Worm (Caenorhabditis elegans) whole organism, young adult: ENCODE data around the gene pfn-3.

ENCODE experiments used
- B0019.2 ChIP-seq: fragments of 200-800 bp; sonication (Bioruptor generic); conservative IDR thresholded peaks from 2 replicates; pipeline ENCODE4 v1.3.6; 2022; ENCODE audit warnings: missing genetic modification reagents, missing genetic modification characterization, missing compliant biosample characterization
- C17E4.6 ChIP-seq: fragments of 200-800 bp; sonication (Bioruptor generic); IDR thresholded peaks from 2 replicates; pipeline ENCODE4 v1.3.6; 2022; ENCODE audit warnings: missing genetic modification reagents, missing genetic modification characterization, missing compliant biosample characterization
- D2030.7 ChIP-seq: fragments of 200-800 bp; sonication (Bioruptor generic); IDR thresholded peaks from 2 replicates; pipeline ENCODE4 v1.3.6; 2022; ENCODE audit warnings: missing genetic modification reagents, missing genetic modification characterization, missing compliant biosample characterization
- F23B12.7 ChIP-seq: sonication (generic microtip); optimal IDR thresholded peaks from 2 replicates; lab custom pipeline; 2017; ENCODE audit warnings: missing genetic modification characterization, mild to moderate bottlenecking, missing compliant biosample characterization, antibody characterized with exemption, moderate library complexity; ENCODE audit not compliant: insufficient read depth
- F33H1.4 ChIP-seq: fragments of 200-800 bp; sonication (Bioruptor generic); IDR thresholded peaks from 2 replicates; pipeline ENCODE4 v1.3.6; 2022; ENCODE audit warnings: missing genetic modification reagents, missing genetic modification characterization, missing compliant biosample characterization
- F52B5.7 ChIP-seq: sonication (generic microtip); optimal IDR thresholded peaks from 2 replicates; lab custom pipeline; 2016; ENCODE audit warnings: mild to moderate bottlenecking, missing genetic modification characterization, missing compliant biosample characterization
- Y53F4B.3 ChIP-seq: fragments of 200-800 bp; sonication (Bioruptor generic); IDR thresholded peaks from 2 replicates; pipeline ENCODE4 v1.3.6; 2022; ENCODE audit warnings: missing genetic modification reagents, missing genetic modification characterization, missing compliant biosample characterization
- Y53G8AR.9 ChIP-seq: fragments of 200-800 bp; sonication (Bioruptor generic); conservative IDR thresholded peaks from 2 replicates; pipeline ENCODE4 v1.3.6; 2022; ENCODE audit warnings: missing genetic modification reagents, missing genetic modification characterization, missing compliant biosample characterization
- Y79H2A.3 ChIP-seq: fragments of 200-800 bp; sonication (Bioruptor generic); conservative IDR thresholded peaks from 2 replicates; pipeline ENCODE4 v1.3.6; 2022; ENCODE audit warnings: missing genetic modification reagents, missing genetic modification characterization, missing compliant biosample characterization
- aptf-2 ChIP-seq: fragments of 200-800 bp; sonication (Bioruptor generic); conservative IDR thresholded peaks from 2 replicates; pipeline ENCODE4 v1.3.6; 2022; ENCODE audit warnings: missing genetic modification reagents, missing genetic modification characterization, missing compliant biosample characterization
- atf-7 ChIP-seq: sonication (generic microtip); optimal IDR thresholded peaks from 2 replicates; lab custom pipeline; 2017; ENCODE audit warnings: mild to moderate bottlenecking, missing genetic modification characterization, missing compliant biosample characterization
- athp-1 ChIP-seq: sonication (generic microtip); optimal IDR thresholded peaks from 2 replicates; lab custom pipeline; 2017; ENCODE audit warnings: mild to moderate bottlenecking, missing genetic modification characterization, missing compliant biosample characterization
- bed-1 ChIP-seq: fragments of 200-800 bp; sonication (Bioruptor generic); IDR thresholded peaks from 2 replicates; pipeline ENCODE4 v1.3.6; 2022; ENCODE audit warnings: missing genetic modification reagents, missing genetic modification characterization, missing compliant biosample characterization
- ccch-3 ChIP-seq: fragments of 200-800 bp; sonication (Bioruptor generic); optimal IDR thresholded peaks from 2 replicates; lab custom pipeline; 2018; ENCODE audit warnings: mild to moderate bottlenecking, missing genetic modification characterization, missing compliant biosample characterization
- cebp-2 ChIP-seq: fragments of 200-800 bp; sonication (Bioruptor generic); IDR thresholded peaks from 2 replicates; pipeline ENCODE4 v1.3.6; 2022; ENCODE audit warnings: missing genetic modification characterization, missing compliant biosample characterization
- ceh-100 ChIP-seq: fragments of 200-800 bp; sonication (Bioruptor generic); IDR thresholded peaks from 2 replicates; pipeline ENCODE4 v1.3.6; 2022; ENCODE audit warnings: missing genetic modification reagents, missing genetic modification characterization, missing compliant biosample characterization
- ceh-40 ChIP-seq: fragments of 200-800 bp; sonication (Bioruptor generic); IDR thresholded peaks from 2 replicates; pipeline ENCODE4 v1.3.6; 2022; ENCODE audit warnings: missing genetic modification characterization, missing compliant biosample characterization
- ceh-91 ChIP-seq: fragments of 200-800 bp; sonication (Bioruptor generic); IDR thresholded peaks from 2 replicates; pipeline ENCODE4 v1.3.6; 2022; ENCODE audit warnings: missing genetic modification reagents, missing genetic modification characterization, missing compliant biosample characterization
- chd-7 ChIP-seq: sonication (generic microtip); optimal IDR thresholded peaks from 2 replicates; lab custom pipeline; 2016; ENCODE audit warnings: mild to moderate bottlenecking, missing genetic modification characterization, moderate library complexity, missing compliant biosample characterization
- dpl-1 ChIP-seq: fragments of 150-350 bp; optimal IDR thresholded peaks from 2 replicates; lab custom pipeline; 2014; ENCODE audit warnings: missing biosample characterization, missing genetic modification reagents, missing genetic modification characterization
- egrh-3 ChIP-seq: fragments of 200-800 bp; sonication (Bioruptor generic); IDR thresholded peaks from 2 replicates; pipeline ENCODE4 v1.3.6; 2022; ENCODE audit warnings: missing genetic modification reagents, missing genetic modification characterization, missing compliant biosample characterization
- fkh-3 ChIP-seq: sonication (generic microtip); optimal IDR thresholded peaks from 2 replicates; lab custom pipeline; 2016; ENCODE audit warnings: mild to moderate bottlenecking, missing genetic modification characterization, missing compliant biosample characterization
- hlh-12 ChIP-seq: sonication (generic microtip); optimal IDR thresholded peaks from 2 replicates; lab custom pipeline; 2016; ENCODE audit warnings: missing genetic modification characterization, missing compliant biosample characterization
- hmg-1.2 ChIP-seq: fragments of 200-800 bp; sonication (Bioruptor generic); IDR thresholded peaks from 2 replicates; pipeline ENCODE4 v1.3.6; 2022; ENCODE audit warnings: missing genetic modification reagents, missing genetic modification characterization, missing compliant biosample characterization
- hrde-1 ChIP-seq: sonication (generic microtip); optimal IDR thresholded peaks from 2 replicates; lab custom pipeline; 2016; ENCODE audit warnings: missing genetic modification characterization, mild to moderate bottlenecking, missing compliant biosample characterization, moderate library complexity, missing genotype, missing genetic modification reagents, borderline replicate concordance
- hsf-1 ChIP-seq: fragments of 200-800 bp; sonication (Bioruptor generic); IDR thresholded peaks from 2 replicates; pipeline ENCODE4 v1.3.6; 2022; ENCODE audit warnings: missing genetic modification reagents, missing genetic modification characterization, missing compliant biosample characterization
- let-526 ChIP-seq: fragments of 200-800 bp; sonication (Bioruptor generic); IDR thresholded peaks from 2 replicates; pipeline ENCODE4 v1.3.6; 2022; ENCODE audit warnings: missing genetic modification reagents, missing genetic modification characterization, missing compliant biosample characterization
- let-607 ChIP-seq, 2 experiments: fragments of 200-800 bp in 1 of 2; sonication (Bioruptor generic) in 1 of 2; sonication (generic microtip) in 1 of 2; optimal IDR thresholded peaks; 2 replicates each; lab custom pipeline; 2016 to 2018; ENCODE audit warnings: mild to moderate bottlenecking in 2 of 2, missing compliant biosample characterization in 2 of 2, missing genetic modification characterization in 2 of 2, moderate library complexity in 2 of 2, missing genotype in 1 of 2
- lin-35 ChIP-seq, 3 experiments: fragments of 150-350 bp in 2 of 3; sonication (generic microtip) in 1 of 3; optimal IDR thresholded peaks; 2 replicates each; lab custom pipeline; 2014 to 2018; ENCODE audit warnings: missing biosample characterization in 3 of 3, missing genetic modification characterization in 3 of 3, missing genetic modification reagents in 3 of 3
- lin-40 ChIP-seq: sonication (generic microtip); optimal IDR thresholded peaks from 2 replicates; lab custom pipeline; 2016; ENCODE audit warnings: missing genetic modification characterization, mild to moderate bottlenecking, missing compliant biosample characterization, missing genotype, missing genetic modification reagents
- lin-54 ChIP-seq: fragments of 200-800 bp; sonication (Bioruptor generic); optimal IDR thresholded peaks from 2 replicates; lab custom pipeline; 2018; ENCODE audit warnings: mild to moderate bottlenecking, missing genetic modification characterization, missing compliant biosample characterization
- madf-10 ChIP-seq: sonication (generic microtip); optimal IDR thresholded peaks from 2 replicates; lab custom pipeline; 2016; ENCODE audit warnings: mild to moderate bottlenecking, missing genetic modification characterization, missing compliant biosample characterization
- madf-6 ChIP-seq: fragments of 200-800 bp; sonication (Bioruptor generic); IDR thresholded peaks from 2 replicates; pipeline ENCODE4 v1.3.6; 2022; ENCODE audit warnings: missing genetic modification reagents, missing genetic modification characterization, missing compliant biosample characterization
- mcd-1 ChIP-seq: fragments of 200-800 bp; sonication (Bioruptor generic); IDR thresholded peaks from 2 replicates; pipeline ENCODE4 v1.3.6; 2022; ENCODE audit warnings: missing genetic modification reagents, missing genetic modification characterization, missing compliant biosample characterization
- mes-4 ChIP-seq: sonication (generic microtip); optimal IDR thresholded peaks from 2 replicates; lab custom pipeline; 2016; ENCODE audit warnings: missing genotype, missing genetic modification characterization, missing compliant biosample characterization
- nhr-120 ChIP-seq: fragments of 200-800 bp; sonication (Bioruptor generic); IDR thresholded peaks from 2 replicates; pipeline ENCODE4 v1.3.6; 2022; ENCODE audit warnings: missing genetic modification characterization, missing compliant biosample characterization
- pbrm-1 ChIP-seq: fragments of 200-800 bp; sonication (Bioruptor generic); IDR thresholded peaks from 2 replicates; pipeline ENCODE4 v1.3.6; 2022; ENCODE audit warnings: missing genetic modification reagents, missing genetic modification characterization, missing compliant biosample characterization
- rcor-1 ChIP-seq: fragments of 200-800 bp; sonication (Bioruptor generic); IDR thresholded peaks from 2 replicates; pipeline ENCODE4 v1.3.6; 2022; ENCODE audit warnings: missing genetic modification reagents, missing genetic modification characterization, missing compliant biosample characterization
- rec-8 ChIP-seq, 2 experiments: sonication (generic microtip); optimal IDR thresholded peaks; 2 replicates each; lab custom pipeline; 2016; ENCODE audit warnings: mild to moderate bottlenecking in 2 of 2, missing genetic modification characterization in 2 of 2, missing genetic modification reagents in 2 of 2, missing genotype in 2 of 2, missing biosample characterization in 1 of 2, missing compliant biosample characterization in 1 of 2, moderate library complexity in 1 of 2
- repo-1 ChIP-seq: sonication (generic microtip); optimal IDR thresholded peaks from 2 replicates; lab custom pipeline; 2017; ENCODE audit warnings: mild to moderate bottlenecking, missing genetic modification characterization, missing compliant biosample characterization
- sdz-38 ChIP-seq: sonication (generic microtip); optimal IDR thresholded peaks from 2 replicates; lab custom pipeline; 2016; ENCODE audit warnings: missing genotype, missing genetic modification characterization, missing compliant biosample characterization
- snpc-3.4 ChIP-seq: sonication (generic microtip); optimal IDR thresholded peaks from 2 replicates; lab custom pipeline; 2017; ENCODE audit warnings: missing genetic modification characterization, mild to moderate bottlenecking, missing compliant biosample characterization, antibody characterized with exemption, moderate library complexity, missing genotype, missing genetic modification reagents
- snpc-4 ChIP-seq, 5 experiments: fragments of 150-350 bp in 1 of 5; sonication (generic microtip) in 4 of 5; optimal IDR thresholded peaks; 2 replicates each; lab custom pipeline; 2014 to 2018; ENCODE audit warnings: missing genetic modification characterization in 5 of 5, missing biosample characterization in 3 of 5, antibody characterized with exemption in 2 of 5, mild to moderate bottlenecking in 2 of 5, missing compliant biosample characterization in 2 of 5, missing genotype in 2 of 5, moderate library complexity in 2 of 5, missing genetic modification reagents in 1 of 5
- zfh-2 ChIP-seq: fragments of 200-800 bp; sonication (Bioruptor generic); conservative IDR thresholded peaks from 2 replicates; pipeline ENCODE4 v1.3.6; 2022; ENCODE audit warnings: missing genetic modification reagents, missing genetic modification characterization, missing compliant biosample characterization
- ztf-22 ChIP-seq: fragments of 200-800 bp; sonication (Bioruptor generic); optimal IDR thresholded peaks from 2 replicates; lab custom pipeline; 2018; ENCODE audit warnings: mild to moderate bottlenecking, missing genetic modification characterization, moderate library complexity, missing compliant biosample characterization
- ztf-28 ChIP-seq: fragments of 200-800 bp; sonication (Bioruptor generic); IDR thresholded peaks from 2 replicates; pipeline ENCODE4 v1.3.6; 2022; ENCODE audit warnings: missing genetic modification reagents, missing genetic modification characterization, missing compliant biosample characterization

pfn-3 gene

DNA sequence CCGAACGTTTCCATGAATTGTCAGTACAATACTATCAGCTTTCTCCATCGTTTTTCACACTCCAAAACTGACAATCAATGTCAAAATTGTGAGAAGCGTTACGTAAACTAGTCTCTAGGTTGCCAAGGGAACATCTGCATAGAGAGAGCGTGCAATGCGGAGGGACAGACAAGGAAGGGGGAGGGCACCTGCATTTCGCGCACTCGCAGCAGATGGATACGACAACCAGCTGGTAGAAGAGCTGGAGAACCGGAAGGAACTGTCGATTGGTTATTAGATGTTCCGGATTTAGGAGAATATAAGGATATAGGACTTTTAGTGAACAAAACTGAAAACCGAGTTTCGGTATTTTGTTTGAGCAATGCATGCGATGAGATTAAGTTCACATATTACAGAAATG is 11.5 kb downstream of the pfn-3 start, which contains the start of gene mksr-1:
mksr-1 (minus strand) TSS at position 144 of the 400 bp plus-strand sequence.
- TF ChIP-seq zfh-2 = 0 out of 2 replicates have a peak, but pooled peaks have one; percentile 12
- TF ChIP-seq let-607 (tag; optimal IDR thresholded peaks at IDR 0.05; lab: Kevin White, UChicago) = no peak
- 0 out of 2 replicates have a peak, but pooled peaks have one; percentile 16 for TF ChIP-seq egrh-3 (GFP tag; lab: Robert Waterston, UW)

DNA sequence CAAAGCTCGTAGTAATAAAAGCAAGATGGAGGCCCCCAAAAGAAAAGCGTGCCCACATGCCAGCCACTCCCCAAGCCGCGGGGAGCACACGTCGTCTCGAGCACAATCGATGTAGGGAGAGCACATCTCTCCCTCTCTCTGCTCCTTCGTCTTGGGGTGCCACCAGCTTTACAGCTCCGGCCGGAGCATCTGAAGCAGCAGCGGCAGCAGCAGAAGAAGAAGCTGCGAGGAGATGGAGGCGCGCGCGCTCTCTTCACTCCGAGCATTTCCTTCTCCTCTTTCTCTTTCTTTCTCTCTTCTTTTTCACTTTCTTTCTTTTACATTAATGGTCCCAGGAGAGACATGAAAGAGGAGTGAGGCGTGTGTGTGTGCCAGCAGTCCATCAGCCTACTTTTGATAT is 16.4 kb downstream of the pfn-3 start:
- TF ChIP-seq hsf-1 (GFP tag; lab: Robert Waterston, UW) (no peak), chd-7 (tag; lab: Kevin White, UChicago) (peak; percentile 63), repo-1 (tag; lab: Kevin White, UChicago) (no peak), ccch-3 (no peak), athp-1 (no peak), F52B5.7 (tag; lab: Kevin White, UChicago) (no peak), Y53G8AR.9 (no peak), fkh-3 (tag; lab: Kevin White, UChicago) (no peak), F33H1.4 (GFP tag; lab: Robert Waterston, UW) (no peak), B0019.2 (GFP tag; lab: Robert Waterston, UW) (no peak), ceh-91 (GFP tag; lab: Robert Waterston, UW) (no peak), snpc-3.4 (tag; lab: Kevin White, UChicago) (no peak), ztf-28 (no peak), cebp-2 (GFP tag; lab: Robert Waterston, UW) (no peak), mcd-1 (peak; percentile 52), C17E4.6 (GFP tag; lab: Robert Waterston, UW) (no peak), snpc-4 (GFP tag; optimal IDR thresholded peaks at IDR 0.05; lab: Kevin White, UChicago) (no peak), snpc-4 (tag; optimal IDR thresholded peaks at IDR 0.05; lab: Kevin White, UChicago) (no peak), madf-6 (no peak), madf-10 (tag; lab: Kevin White, UChicago) (no peak), ztf-22 (GFP tag; lab: Kevin White, UChicago) (no peak), nhr-120 (GFP tag; lab: Robert Waterston, UW) (no peak), let-526 (GFP tag; lab: Robert Waterston, UW) (no peak), ceh-40 (GFP tag; lab: Robert Waterston, UW) (no peak), hrde-1 (tag; lab: Kevin White, UChicago) (no peak), lin-35 (GFP tag; optimal IDR thresholded peaks at IDR 0.05; lab: Kevin White, UChicago) (no peak), hmg-1.2 (GFP tag; lab: Robert Waterston, UW) (peak; percentile 34; the same call in 1 of the 2 replicates), lin-54 (no peak), F23B12.7 (tag; lab: Kevin White, UChicago) (no peak), zfh-2 (peak; percentile 98), Y53F4B.3 (GFP tag; lab: Robert Waterston, UW) (no peak), pbrm-1 (peak; percentile 29; the same call in 1 of the 2 replicates), rcor-1 (GFP tag; lab: Robert Waterston, UW) (no peak), aptf-2 (GFP tag; lab: Robert Waterston, UW) (no peak), sdz-38 (tag; lab: Kevin White, UChicago) (no peak), Y79H2A.3 (GFP tag; lab: Robert Waterston, UW) (no peak), hlh-12 (tag; lab: Kevin White, UChicago) (no peak), D2030.7 (no peak), mes-4 (tag; lab: Kevin White, UChicago) (no peak), dpl-1 (GFP tag; lab: Kevin White, UChicago) (no peak), bed-1 (GFP tag; lab: Robert Waterston, UW) (no peak), ceh-100 (GFP tag; lab: Robert Waterston, UW) (no peak), atf-7 (peak; percentile 3), rec-8 (tag; optimal IDR thresholded peaks at IDR 0.05; lab: Kevin White, UChicago) (no peak), lin-40 (tag; lab: Kevin White, UChicago) (peak; percentile 50)
